Fruit fly (Drosophila melanogaster) whole organism, embryonic: ENCODE results near the gene CG45105.

ENCODE experiments used
- BEAF-32 ChIP-seq: fragments of 200-800 bp; sonication (Bioruptor generic); optimal IDR thresholded peaks from 3 replicates; lab custom pipeline; 2017; ENCODE audit warnings: missing biosample characterization, missing genetic modification characterization, mild to moderate bottlenecking, moderate library complexity, missing genetic modification reagents
- CG10274 ChIP-seq: fragments of 200-800 bp; sonication (Bioruptor generic); optimal IDR thresholded peaks from 3 replicates; lab custom pipeline; 2017; ENCODE audit warnings: missing biosample characterization, mild to moderate bottlenecking, missing genetic modification characterization
- CG34422 ChIP-seq: fragments of 200-800 bp; sonication (Bioruptor generic); IDR thresholded peaks from 3 replicates; pipeline ENCODE4 v1.3.6; 2022; ENCODE audit warnings: missing biosample characterization, missing genetic modification characterization
- CG4617 ChIP-seq: fragments of 200-800 bp; sonication (Bioruptor generic); optimal IDR thresholded peaks from 3 replicates; lab custom pipeline; 2016; ENCODE audit warnings: missing biosample characterization, missing genetic modification characterization, borderline replicate concordance
- CG6175 ChIP-seq: fragments of 200-800 bp; sonication (Bioruptor generic); IDR thresholded peaks from 3 replicates; pipeline ENCODE4 v1.3.6; 2022; ENCODE audit warnings: missing biosample characterization, missing genetic modification characterization
- CG8924 ChIP-seq: fragments of 200-800 bp; optimal IDR thresholded peaks from 3 replicates; lab custom pipeline; 2019; ENCODE audit warnings: missing biosample characterization, mild to moderate bottlenecking, missing genetic modification characterization, moderate library complexity
- Med ChIP-seq: fragments of 200-800 bp; sonication (Bioruptor generic); peaks from one replicate; lab custom pipeline; 2016; ENCODE audit warnings: missing biosample characterization, missing genetic modification characterization, mild to moderate bottlenecking, inconsistent platforms, moderate library complexity
- Sox102F ChIP-seq: fragments of 200-800 bp; sonication (Bioruptor generic); optimal IDR thresholded peaks from 2 replicates; lab custom pipeline; 2018; ENCODE audit warnings: missing biosample characterization, mild to moderate bottlenecking, missing genetic modification characterization, moderate library complexity
- ab ChIP-seq: fragments of 200-800 bp; sonication (Bioruptor generic); optimal IDR thresholded peaks from 2 replicates; lab custom pipeline; 2016; ENCODE audit warnings: missing biosample characterization, missing genetic modification characterization
- gsb ChIP-seq: fragments of 200-800 bp; sonication (Bioruptor generic); IDR thresholded peaks from 2 replicates; pipeline ENCODE4 v1.3.6; 2022; ENCODE audit warnings: missing biosample characterization, missing genetic modification characterization
- luna ChIP-seq: fragments of 200-800 bp; sonication (Bioruptor generic); optimal IDR thresholded peaks from 2 replicates; lab custom pipeline; 2016; ENCODE audit warnings: missing biosample characterization, missing genetic modification characterization
- nom ChIP-seq: fragments of 200-800 bp; sonication (Bioruptor generic); optimal IDR thresholded peaks from 2 replicates; lab custom pipeline; 2017; ENCODE audit warnings: missing biosample characterization, missing genetic modification characterization, mild to moderate bottlenecking, moderate library complexity, missing genetic modification reagents
- org-1 ChIP-seq: fragments of 200-800 bp; sonication (Bioruptor generic); optimal IDR thresholded peaks from 2 replicates; lab custom pipeline; 2017; ENCODE audit warnings: missing biosample characterization, missing genetic modification characterization

DNA sequence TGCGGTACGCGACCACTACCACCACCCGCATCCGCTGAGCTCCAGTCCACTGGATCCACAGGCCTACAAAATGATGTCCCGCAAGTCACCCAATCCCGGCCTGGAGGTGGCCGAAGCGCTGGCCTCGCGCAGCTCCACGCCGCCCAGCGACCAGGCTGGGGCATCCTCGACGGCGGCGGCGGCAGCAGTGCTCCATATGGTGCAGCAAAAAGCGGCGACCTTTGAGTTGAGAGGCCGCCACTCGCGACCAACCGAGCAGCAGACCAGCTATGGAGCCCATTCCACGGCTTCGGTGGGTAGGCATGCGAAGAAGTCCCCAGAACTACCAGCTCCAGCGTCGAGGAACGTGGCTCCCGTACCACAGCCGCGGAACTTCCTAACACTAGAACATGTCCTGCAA is 12.2 kb upstream of the CG45105 start:
- TF ChIP-seq CG6175 (no peak), Sox102F (no peak), gsb (no peak), CG4617 (GFP tag; lab: Kevin White, UChicago) (no peak), CG34422 (no peak), BEAF-32 (no peak), Med (GFP tag; lab: Kevin White, UChicago) (peak; percentile 54), ab (GFP tag; lab: Kevin White, UChicago) (no peak), nom (no peak), CG8924 (tag; lab: Kevin White, UChicago) (no peak), org-1 (GFP tag; lab: Kevin White, UChicago) (no peak), CG10274 (no peak), luna (GFP tag; lab: Kevin White, UChicago) (no peak)
